Fruit fly (Drosophila melanogaster) whole organism: ENCODE results near the gene CG33985.

Experiments
- CG8478 ChIP-seq: fragments of >200 bp; optimal IDR thresholded peaks from 2 replicates; lab custom pipeline; 2018; ENCODE audit warnings: inconsistent platforms
- Dll ChIP-seq: fragments of >200 bp; optimal IDR thresholded peaks from 2 replicates; lab custom pipeline; 2017
- psq ChIP-seq: fragments of >200 bp; optimal IDR thresholded peaks from 2 replicates; lab custom pipeline; 2017
- usp ChIP-seq: fragments of >200 bp; optimal IDR thresholded peaks from 2 replicates; lab custom pipeline; 2017; ENCODE audit warnings: missing biosample characterization, missing genetic modification characterization, mixed read lengths

DNA sequence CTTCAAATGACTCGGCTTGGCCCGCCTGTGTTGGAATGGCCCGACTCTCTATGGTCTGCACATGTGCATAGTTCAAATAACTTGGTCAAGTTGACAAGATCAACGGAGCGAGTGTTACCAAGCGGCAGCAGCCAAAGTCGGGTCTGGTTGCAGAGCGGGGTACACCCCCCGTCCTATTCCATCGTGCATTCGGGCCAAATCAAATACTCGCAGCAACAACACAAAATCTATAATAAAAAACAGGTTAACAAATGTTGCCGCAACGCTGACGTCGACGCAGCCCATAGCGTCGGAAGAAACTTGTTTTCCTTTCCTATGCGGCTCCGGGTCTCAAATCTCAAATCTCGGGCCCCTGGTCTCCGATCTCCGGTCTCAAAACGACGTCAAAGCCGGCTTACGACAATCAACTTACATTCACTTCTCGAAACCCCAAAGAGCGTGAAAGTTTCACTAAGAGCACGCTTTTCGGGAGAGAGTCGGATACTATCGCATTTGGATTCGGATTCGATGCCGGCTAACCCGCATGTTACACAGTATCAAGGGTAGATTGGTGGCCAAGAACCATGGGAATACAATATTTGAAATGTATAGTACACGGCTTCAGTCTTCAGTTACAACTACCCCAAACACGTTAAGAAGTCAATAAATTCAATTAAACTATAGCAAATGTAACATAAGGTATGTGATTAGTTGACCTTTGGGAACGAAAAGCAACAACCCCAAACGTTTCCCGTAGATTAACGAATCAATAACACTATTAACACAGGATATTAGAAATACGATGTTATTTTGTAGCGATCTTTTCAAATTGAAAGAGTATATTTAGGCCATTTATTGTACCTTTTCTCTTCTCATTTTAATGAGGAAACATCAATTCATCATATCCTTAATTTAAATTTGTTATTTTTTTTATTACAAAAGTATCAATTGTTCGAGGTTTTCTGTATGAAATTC, 7.9 kb upstream of the CG33985 start:
- TF ChIP-seq psq (no peak), CG8478 (lab: Kevin White, UChicago) (no peak), Dll (lab: Kevin White, UChicago) (no peak), usp (GFP tag; lab: Kevin White, UChicago) (no peak)
